Worm (Caenorhabditis elegans) whole organism, L1 larva: ENCODE data around the gene cfz-2.

ENCODE experiments used
- C04F5.9 ChIP-seq: sonication (generic microtip); optimal IDR thresholded peaks from 2 replicates; lab custom pipeline; 2016; ENCODE audit warnings: missing genetic modification characterization, missing compliant biosample characterization
- C34B4.2 ChIP-seq: sonication (generic microtip); optimal IDR thresholded peaks from 2 replicates; lab custom pipeline; 2017; ENCODE audit warnings: mild to moderate bottlenecking, missing genetic modification characterization, missing compliant biosample characterization
- Y116A8C.19 ChIP-seq: sonication (generic microtip); optimal IDR thresholded peaks from 2 replicates; lab custom pipeline; 2016; ENCODE audit warnings: missing compliant biosample characterization, missing genetic modification characterization, borderline replicate concordance
- ama-1 ChIP-seq: fragments of 150-350 bp; optimal IDR thresholded peaks from 2 replicates; lab custom pipeline; 2014
- ceh-90 ChIP-seq: sonication (generic microtip); optimal IDR thresholded peaks from 2 replicates; lab custom pipeline; 2016; ENCODE audit warnings: missing genetic modification characterization, missing compliant biosample characterization
- efl-1 ChIP-seq, 4 experiments: fragments of 150-350 bp; optimal IDR thresholded peaks in 3 of 4; peaks in 1 of 4; 1 replicate in 1 of 4; 2 replicates in 3 of 4; lab custom pipeline; 2014; ENCODE audit warnings: missing biosample characterization in 2 of 4, missing genetic modification characterization in 2 of 4, missing genetic modification reagents in 2 of 4
- efl-3 ChIP-seq: fragments of 200-800 bp; sonication (Bioruptor generic); optimal IDR thresholded peaks from 2 replicates; lab custom pipeline; 2018; ENCODE audit warnings: mild to moderate bottlenecking, missing genetic modification characterization, missing compliant biosample characterization
- egl-13 ChIP-seq: sonication (generic microtip); optimal IDR thresholded peaks from 2 replicates; lab custom pipeline; 2016; ENCODE audit warnings: missing genotype, missing genetic modification reagents, missing genetic modification characterization, missing compliant biosample characterization
- egl-27 ChIP-seq, 2 experiments: fragments of 150-350 bp in 1 of 2; sonication (generic microtip); optimal IDR thresholded peaks; 3 replicates each; lab custom pipeline; 2017 to 2018; ENCODE audit warnings: missing biosample characterization in 2 of 2, missing genetic modification characterization in 2 of 2, missing genetic modification reagents in 2 of 2
- elt-2 ChIP-seq: sonication (generic microtip); optimal IDR thresholded peaks from 2 replicates; lab custom pipeline; 2016; ENCODE audit warnings: missing genetic modification characterization, mild to moderate bottlenecking, inconsistent platforms, missing compliant biosample characterization, missing genetic modification reagents
- ets-5 ChIP-seq: fragments of 200-800 bp; sonication (Bioruptor generic); IDR thresholded peaks from 2 replicates; pipeline ENCODE4 v1.3.6; 2022; ENCODE audit warnings: missing genetic modification characterization, missing compliant biosample characterization
- hlh-4 ChIP-seq: sonication (generic microtip); optimal IDR thresholded peaks from 2 replicates; lab custom pipeline; 2016; ENCODE audit warnings: mild to moderate bottlenecking, missing genetic modification characterization, missing compliant biosample characterization
- hpl-2 ChIP-seq: fragments of 150-350 bp; optimal IDR thresholded peaks from 2 replicates; lab custom pipeline; 2014; ENCODE audit warnings: missing biosample characterization, missing genetic modification reagents, missing genetic modification characterization
- isw-1 ChIP-seq: fragments of 200-800 bp; sonication (Bioruptor generic); IDR thresholded peaks from 2 replicates; pipeline ENCODE4 v1.3.6; 2022; ENCODE audit warnings: missing genetic modification characterization, missing compliant biosample characterization
- jun-1 ChIP-seq: fragments of 150-350 bp; optimal IDR thresholded peaks from 2 replicates; lab custom pipeline; 2014; ENCODE audit warnings: missing biosample characterization, missing genetic modification reagents, missing genetic modification characterization
- lin-14 ChIP-seq: fragments of 200-800 bp; sonication (Bioruptor generic); optimal IDR thresholded peaks from 2 replicates; lab custom pipeline; 2018; ENCODE audit warnings: mild to moderate bottlenecking, missing genetic modification characterization, moderate library complexity, missing compliant biosample characterization
- lin-15B ChIP-seq: fragments of 150-350 bp; sonication (generic microtip); optimal IDR thresholded peaks from 3 replicates; lab custom pipeline; 2014; ENCODE audit warnings: missing biosample characterization, missing genetic modification characterization
- lir-3 ChIP-seq: sonication (generic microtip); optimal IDR thresholded peaks from 2 replicates; lab custom pipeline; 2016; ENCODE audit warnings: mild to moderate bottlenecking, missing genetic modification characterization, moderate library complexity, missing compliant biosample characterization; ENCODE audit not compliant: poor library complexity
- lsy-2 ChIP-seq, 2 experiments: fragments of 150-350 bp; optimal IDR thresholded peaks; 2 replicates each; lab custom pipeline; 2014; ENCODE audit warnings: missing biosample characterization in 2 of 2, missing genetic modification characterization in 2 of 2
- mdl-1 ChIP-seq, 2 experiments: fragments of 150-350 bp; optimal IDR thresholded peaks; 2 replicates each; lab custom pipeline; 2014 to 2017; ENCODE audit warnings: missing biosample characterization in 2 of 2, missing genetic modification characterization in 2 of 2, inconsistent platforms in 1 of 2
- mef-2 ChIP-seq: fragments of 150-350 bp; optimal IDR thresholded peaks from 2 replicates; lab custom pipeline; 2014; ENCODE audit warnings: missing biosample characterization, missing genetic modification characterization
- nhr-11 ChIP-seq: fragments of 150-350 bp; optimal IDR thresholded peaks from 2 replicates; lab custom pipeline; 2014; ENCODE audit warnings: missing biosample characterization, missing genetic modification characterization
- nhr-19 ChIP-seq: fragments of 200-800 bp; sonication (Bioruptor generic); conservative IDR thresholded peaks from 2 replicates; pipeline ENCODE4 v1.3.6; 2022; ENCODE audit warnings: missing genetic modification characterization, missing compliant biosample characterization
- nhr-28 ChIP-seq: fragments of 150-350 bp; optimal IDR thresholded peaks from 2 replicates; lab custom pipeline; 2014; ENCODE audit warnings: missing biosample characterization, missing genetic modification characterization
- nhr-47 ChIP-seq: sonication (generic microtip); optimal IDR thresholded peaks from 2 replicates; lab custom pipeline; 2016; ENCODE audit warnings: mild to moderate bottlenecking, missing genetic modification characterization, moderate library complexity, missing compliant biosample characterization
- nhr-84 ChIP-seq: sonication (generic microtip); optimal IDR thresholded peaks from 2 replicates; lab custom pipeline; 2017; ENCODE audit warnings: missing biosample characterization, missing genetic modification characterization
- nhr-85 ChIP-seq: sonication (generic microtip); peaks from one replicate; lab custom pipeline; 2016; ENCODE audit warnings: missing genetic modification characterization, inconsistent platforms, missing compliant biosample characterization
- nhr-90 ChIP-seq: sonication (generic microtip); optimal IDR thresholded peaks from 2 replicates; lab custom pipeline; 2016; ENCODE audit warnings: mild to moderate bottlenecking, missing genetic modification characterization, missing compliant biosample characterization; ENCODE audit not compliant: poor library complexity
- pag-3 ChIP-seq: sonication (generic microtip); optimal IDR thresholded peaks from 2 replicates; lab custom pipeline; 2017; ENCODE audit warnings: missing genetic modification characterization, mild to moderate bottlenecking, missing compliant biosample characterization, antibody characterized with exemption, borderline replicate concordance; ENCODE audit not compliant: insufficient read depth
- pqm-1 ChIP-seq: sonication (generic microtip); optimal IDR thresholded peaks from 3 replicates; lab custom pipeline; 2017; ENCODE audit warnings: missing biosample characterization, missing genetic modification characterization
- snu-23 ChIP-seq: sonication (generic microtip); optimal IDR thresholded peaks from 2 replicates; lab custom pipeline; 2016; ENCODE audit warnings: missing genetic modification characterization, missing compliant biosample characterization
- sox-4 ChIP-seq: sonication (generic microtip); optimal IDR thresholded peaks from 2 replicates; lab custom pipeline; 2016; ENCODE audit warnings: missing genetic modification characterization, missing compliant biosample characterization
- sptf-1 ChIP-seq: fragments of 150-350 bp; optimal IDR thresholded peaks from 2 replicates; lab custom pipeline; 2014; ENCODE audit warnings: missing biosample characterization, missing genetic modification characterization
- tbx-2 ChIP-seq: sonication (generic microtip); optimal IDR thresholded peaks from 2 replicates; lab custom pipeline; 2016; ENCODE audit warnings: missing genetic modification characterization, missing compliant biosample characterization
- tlp-1 ChIP-seq: fragments of 150-350 bp; optimal IDR thresholded peaks from 2 replicates; lab custom pipeline; 2014; ENCODE audit warnings: missing biosample characterization, missing genetic modification characterization
- unc-130 ChIP-seq: fragments of 150-350 bp; optimal IDR thresholded peaks from 2 replicates; lab custom pipeline; 2017; ENCODE audit warnings: missing biosample characterization, missing genetic modification characterization, inconsistent platforms
- unc-98 ChIP-seq: fragments of 200-800 bp; sonication (Bioruptor generic); IDR thresholded peaks from 2 replicates; pipeline ENCODE4 v1.3.6; 2022; ENCODE audit warnings: missing genetic modification characterization, missing compliant biosample characterization
- vab-15 ChIP-seq: sonication (generic microtip); optimal IDR thresholded peaks from 2 replicates; lab custom pipeline; 2017; ENCODE audit warnings: missing genotype, mild to moderate bottlenecking, missing genetic modification characterization, missing compliant biosample characterization
- ztf-11 ChIP-seq, 2 experiments: sonication (generic microtip); optimal IDR thresholded peaks; 2 replicates each; lab custom pipeline; 2016 to 2017; ENCODE audit warnings: missing genetic modification characterization in 2 of 2, missing biosample characterization in 1 of 2, missing compliant biosample characterization in 1 of 2

cfz-2 gene

DNA sequence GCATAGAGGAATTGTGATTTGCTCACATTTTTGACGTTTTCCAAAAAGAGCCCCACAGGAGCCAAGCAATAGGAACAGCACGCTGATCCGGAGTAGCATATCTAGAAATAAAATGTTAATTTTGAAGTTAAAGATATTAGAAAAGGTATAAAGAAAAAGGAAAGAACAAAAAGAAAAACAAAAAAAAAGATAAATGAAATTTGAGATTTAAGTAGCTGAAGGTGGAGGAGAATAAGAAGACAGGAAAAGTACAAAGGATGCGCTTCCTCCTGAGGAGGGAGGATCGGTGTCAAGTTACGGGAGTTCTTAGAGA, at the start of gene cfz-2:
cfz-2 (minus strand) TSS at position 101 of the 313 bp plus-strand sequence.
- TF ChIP-seq mdl-1 (tag; optimal IDR thresholded peaks at IDR 0.05; lab: Kevin White, UChicago) = no peak
- no peak for TF ChIP-seq tbx-2 (tag; lab: Kevin White, UChicago)
- TF ChIP-seq ztf-11 (tag; optimal IDR thresholded peaks at IDR 0.05; lab: Kevin White, UChicago) = no peak
- no peak for TF ChIP-seq ceh-90 (tag; lab: Kevin White, UChicago)
- no peak for TF ChIP-seq jun-1 (tag; lab: Kevin White, UChicago)
- no peak for TF ChIP-seq lir-3 (tag; lab: Kevin White, UChicago)
- no peak for TF ChIP-seq nhr-84 (tag; lab: Kevin White, UChicago)
- TF ChIP-seq unc-130 (tag; lab: Kevin White, UChicago) = no peak
- TF ChIP-seq nhr-85 (tag; lab: Kevin White, UChicago) = no peak
- no peak for TF ChIP-seq egl-27 (tag; optimal IDR thresholded peaks at IDR 0.05; lab: Kevin White, UChicago)
- TF ChIP-seq lin-14 (GFP tag; lab: Kevin White, UChicago) = no peak
- TF ChIP-seq nhr-90 = no peak
- no peak for TF ChIP-seq pag-3 (tag; lab: Kevin White, UChicago)
- TF ChIP-seq sox-4 = no peak

DNA sequence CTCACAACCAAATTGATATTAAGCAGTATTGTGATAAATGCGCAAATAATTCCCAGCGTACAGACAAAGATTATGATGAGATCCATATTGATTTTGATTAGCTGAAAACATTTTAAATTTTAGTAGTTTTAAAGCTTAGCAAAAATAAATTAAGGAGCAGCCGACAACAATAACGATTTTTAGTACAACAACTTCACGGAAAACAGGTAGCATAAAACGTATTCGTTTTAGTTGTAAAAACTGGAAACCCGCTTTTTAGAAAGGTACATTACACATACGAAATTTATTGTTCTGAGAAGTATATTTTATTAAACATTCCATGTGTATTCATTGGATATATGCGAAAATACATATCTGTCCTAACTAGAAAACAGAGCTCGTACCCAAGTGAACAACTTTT, 45.8 kb upstream of the cfz-2 start, which contains the start of gene srbc-36:
srbc-36 (minus strand) TSS at position 101 of the 400 bp plus-strand sequence.
- TF ChIP-seq egl-13 (tag; lab: Kevin White, UChicago) (no peak), ets-5 (GFP tag; lab: Robert Waterston, UW) (no peak), vab-15 (tag; lab: Kevin White, UChicago) (no peak), nhr-85 (tag; lab: Kevin White, UChicago) (no peak), lsy-2 (tag; optimal IDR thresholded peaks at IDR 0.05; lab: Kevin White, UChicago) (no peak), pqm-1 (tag; lab: Kevin White, UChicago) (no peak), unc-98 (no peak), nhr-90 (no peak), sptf-1 (tag; lab: Kevin White, UChicago) (no peak), elt-2 (tag; lab: Kevin White, UChicago) (no peak), tlp-1 (no peak), efl-3 (GFP tag; lab: Kevin White, UChicago) (no peak)

DNA sequence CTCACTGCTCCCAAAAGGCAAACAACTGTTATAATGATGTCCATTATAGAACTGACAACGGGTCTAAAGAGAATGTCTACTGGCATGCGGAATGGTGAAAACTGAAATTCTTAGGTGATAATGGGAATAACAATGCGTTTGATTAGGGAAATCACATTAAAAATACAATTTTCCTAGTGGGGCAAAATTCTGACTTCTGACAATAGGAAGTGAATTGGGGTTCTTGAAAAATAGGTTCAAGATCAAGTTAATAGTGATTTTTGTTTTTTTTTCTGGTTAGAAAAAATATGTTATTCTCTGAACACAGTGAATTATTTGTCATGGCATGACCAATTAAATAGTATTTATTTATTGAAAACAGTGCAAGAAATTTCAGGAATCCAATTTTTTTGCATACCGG, 42.2 kb upstream of the cfz-2 start, which contains the start of gene srbc-32:
srbc-32 (minus strand) TSS at position 101 of the 400 bp plus-strand sequence.
- TF ChIP-seq efl-1 (optimal IDR thresholded peaks at IDR 0.05; lab: Kevin White, UChicago) (no peak), efl-1 (GFP tag; optimal IDR thresholded peaks at IDR 0.05 in 1 of 2; lab: Kevin White, UChicago) (no peak), nhr-28 (no peak), C04F5.9 (tag; lab: Kevin White, UChicago) (no peak), nhr-11 (no peak), nhr-47 (tag; lab: Kevin White, UChicago) (no peak), pag-3 (tag; lab: Kevin White, UChicago) (no peak), mef-2 (tag; lab: Kevin White, UChicago) (no peak), hlh-4 (tag; lab: Kevin White, UChicago) (no peak), nhr-19 (GFP tag; lab: Robert Waterston, UW) (no peak), isw-1 (no peak), ztf-11 (tag; optimal IDR thresholded peaks at IDR 0.05; lab: Kevin White, UChicago) (no peak), egl-27 (tag; optimal IDR thresholded peaks at IDR 0.05; lab: Kevin White, UChicago) (no peak), lin-15B (tag; lab: Kevin White, UChicago) (no peak), Y116A8C.19 (tag; lab: Kevin White, UChicago) (no peak), snu-23 (no peak), lir-3 (tag; lab: Kevin White, UChicago) (no peak), ama-1 (lab: Kevin White, UChicago) (no peak), C34B4.2 (tag; lab: Kevin White, UChicago) (no peak), hpl-2 (no peak)
